Worm (Caenorhabditis elegans): Measurements from ENCODE around the gene fust-1.

ce11 chrII:7106313-7106712, 46.1 kb upstream of the fust-1 start:
- no peak for TF ChIP-seq ama-1 (optimal IDR thresholded peaks at IDR 0.05)
- TF ChIP-seq tbx-37 (GFP tag; conservative IDR thresholded peaks at IDR 0.05): no peak
- no peak for TF ChIP-seq ets-7 (tag; optimal IDR thresholded peaks at IDR 0.05)
- no peak for TF ChIP-seq ceh-13 (GFP tag; optimal IDR thresholded peaks at IDR 0.05)

All from whole organism, early embryonic.